Fruit fly (Drosophila melanogaster) whole organism, embryonic: ENCODE results near the gene CG6023.

Experiments used
- Aef1 ChIP-seq: fragments of 200-800 bp; sonication (Bioruptor generic); IDR thresholded peaks from 3 replicates; pipeline ENCODE4 v1.3.6; 2022; ENCODE audit warnings: missing biosample characterization, missing genetic modification characterization
- Atf3 ChIP-seq: fragments of 200-800 bp; sonication (Bioruptor generic); optimal IDR thresholded peaks from 3 replicates; lab custom pipeline; 2016; ENCODE audit warnings: missing biosample characterization, missing genetic modification characterization
- CG10267 ChIP-seq: fragments of 200-800 bp; sonication (Bioruptor generic); optimal IDR thresholded peaks from 2 replicates; lab custom pipeline; 2018; ENCODE audit warnings: missing biosample characterization, mild to moderate bottlenecking, missing genetic modification characterization, moderate library complexity
- CG10431 ChIP-seq: fragments of 200-800 bp; sonication (Bioruptor generic); optimal IDR thresholded peaks from 3 replicates; lab custom pipeline; 2018; ENCODE audit warnings: missing biosample characterization, mild to moderate bottlenecking, missing genetic modification characterization
- CG10543 ChIP-seq: fragments of 200-800 bp; sonication (Bioruptor generic); optimal IDR thresholded peaks from 3 replicates; lab custom pipeline; 2017; ENCODE audit warnings: missing biosample characterization, mild to moderate bottlenecking, missing genetic modification characterization, moderate library complexity
- CG11085 ChIP-seq: fragments of 200-800 bp; sonication (Bioruptor generic); IDR thresholded peaks from 2 replicates; pipeline ENCODE4 v1.3.6; 2022; ENCODE audit warnings: missing biosample characterization, missing genetic modification characterization
- CG11093 ChIP-seq: fragments of 200-800 bp; sonication (Bioruptor generic); IDR thresholded peaks from 3 replicates; pipeline ENCODE4 v1.3.6; 2022; ENCODE audit warnings: missing biosample characterization, missing genetic modification characterization
- CG11456 ChIP-seq: fragments of 200-800 bp; sonication (Bioruptor generic); IDR thresholded peaks from 3 replicates; pipeline ENCODE4 v1.3.6; 2022; ENCODE audit warnings: missing biosample characterization, missing genetic modification characterization
- CG12659 ChIP-seq: fragments of 200-800 bp; sonication (Bioruptor generic); optimal IDR thresholded peaks from 3 replicates; lab custom pipeline; 2017; ENCODE audit warnings: mild to moderate bottlenecking, missing biosample characterization, missing genetic modification reagents, missing genetic modification characterization
- CG12942 ChIP-seq: fragments of 200-800 bp; sonication (Bioruptor generic); optimal IDR thresholded peaks from 3 replicates; lab custom pipeline; 2016; ENCODE audit warnings: missing biosample characterization, missing genetic modification characterization
- CG14441 ChIP-seq: fragments of 200-800 bp; sonication (Bioruptor generic); IDR thresholded peaks from 2 replicates; pipeline ENCODE4 v1.3.6; 2022; ENCODE audit warnings: missing biosample characterization, missing genetic modification characterization
- CG14667 ChIP-seq: fragments of 200-800 bp; sonication (Bioruptor generic); IDR thresholded peaks from 2 replicates; pipeline ENCODE4 v1.3.6; 2022; ENCODE audit warnings: missing biosample characterization, missing genetic modification characterization
- CG14710 ChIP-seq: fragments of 200-800 bp; sonication (Bioruptor generic); optimal IDR thresholded peaks from 3 replicates; lab custom pipeline; 2019; ENCODE audit warnings: missing biosample characterization, mild to moderate bottlenecking, missing genetic modification characterization, moderate library complexity
- CG15011 ChIP-seq: fragments of 200-800 bp; sonication (Bioruptor generic); optimal IDR thresholded peaks from 3 replicates; lab custom pipeline; 2018; ENCODE audit warnings: missing biosample characterization, mild to moderate bottlenecking, missing genetic modification characterization
- CG15073 ChIP-seq: fragments of 200-800 bp; sonication (Bioruptor generic); optimal IDR thresholded peaks from 2 replicates; lab custom pipeline; 2016; ENCODE audit warnings: missing biosample characterization, missing genetic modification characterization
- CG16779 ChIP-seq: fragments of 200-800 bp; sonication (Bioruptor generic); IDR thresholded peaks from 2 replicates; pipeline ENCODE4 v1.3.6; 2022; ENCODE audit warnings: missing biosample characterization, missing genetic modification characterization
- CG17612 ChIP-seq: fragments of 200-800 bp; sonication (Bioruptor generic); IDR thresholded peaks from 2 replicates; pipeline ENCODE4 v1.3.6; 2022; ENCODE audit warnings: missing biosample characterization, missing genetic modification characterization
- CG18599 ChIP-seq: fragments of 200-800 bp; sonication (Bioruptor generic); optimal IDR thresholded peaks from 3 replicates; lab custom pipeline; 2017; ENCODE audit warnings: missing biosample characterization, missing genetic modification characterization, mild to moderate bottlenecking, moderate library complexity, missing genetic modification reagents
- CG2120 ChIP-seq: fragments of 200-800 bp; sonication (Bioruptor generic); optimal IDR thresholded peaks from 3 replicates; lab custom pipeline; 2016; ENCODE audit warnings: missing biosample characterization, missing genetic modification characterization
- CG31224 ChIP-seq: fragments of 200-800 bp; sonication (Bioruptor generic); IDR thresholded peaks from 2 replicates; pipeline ENCODE4 v1.3.6; 2022; ENCODE audit warnings: missing biosample characterization, missing genetic modification characterization
- CG4617 ChIP-seq: fragments of 200-800 bp; sonication (Bioruptor generic); optimal IDR thresholded peaks from 3 replicates; lab custom pipeline; 2016; ENCODE audit warnings: missing biosample characterization, missing genetic modification characterization, borderline replicate concordance
- CG5245 ChIP-seq: fragments of 200-800 bp; sonication (Bioruptor generic); optimal IDR thresholded peaks from 3 replicates; lab custom pipeline; 2016; ENCODE audit warnings: missing biosample characterization, missing genetic modification characterization
- CG5953 ChIP-seq: fragments of 200-800 bp; sonication (Bioruptor generic); IDR thresholded peaks from 2 replicates; pipeline ENCODE4 v1.3.6; 2022; ENCODE audit warnings: missing biosample characterization, missing genetic modification characterization
- CG7271 ChIP-seq: fragments of 200-800 bp; sonication (Bioruptor generic); optimal IDR thresholded peaks from 2 replicates; lab custom pipeline; 2018; ENCODE audit warnings: missing biosample characterization, mild to moderate bottlenecking, missing genetic modification characterization, moderate library complexity
- CG7357 ChIP-seq: fragments of 200-800 bp; sonication (Bioruptor generic); IDR thresholded peaks from 3 replicates; pipeline ENCODE4 v1.3.6; 2022; ENCODE audit warnings: missing biosample characterization, missing genetic modification characterization
- CG8359 ChIP-seq: fragments of 200-800 bp; sonication (Bioruptor generic); optimal IDR thresholded peaks from 2 replicates; lab custom pipeline; 2017; ENCODE audit warnings: missing biosample characterization, mild to moderate bottlenecking, missing genetic modification characterization, borderline replicate concordance
- D ChIP-seq, 2 experiments: fragments of 200-800 bp in 1 of 2; fragments of >200 bp in 1 of 2; sonication (Bioruptor generic) in 1 of 2; optimal IDR thresholded peaks; 2 replicates in 1 of 2; 3 replicates in 1 of 2; lab custom pipeline; 2017; ENCODE audit warnings: mild to moderate bottlenecking in 1 of 2, missing biosample characterization in 1 of 2, missing genetic modification characterization in 1 of 2, missing genetic modification reagents in 1 of 2
- D19B ChIP-seq: fragments of 200-800 bp; sonication (Bioruptor generic); optimal IDR thresholded peaks from 2 replicates; lab custom pipeline; 2017; ENCODE audit warnings: missing biosample characterization, mild to moderate bottlenecking, missing genetic modification characterization
- Doc3 ChIP-seq: fragments of 200-800 bp; sonication (Bioruptor generic); IDR thresholded peaks from 3 replicates; pipeline ENCODE4 v1.3.6; 2022; ENCODE audit warnings: missing biosample characterization, missing genetic modification characterization; ENCODE audit not compliant: partially characterized antibody
- HmgZ ChIP-seq: fragments of 200-800 bp; sonication (Bioruptor generic); optimal IDR thresholded peaks from 2 replicates; lab custom pipeline; 2018; ENCODE audit warnings: missing biosample characterization, mild to moderate bottlenecking, missing genetic modification characterization
- Hmr ChIP-seq: fragments of 200-800 bp; sonication (Bioruptor generic); optimal IDR thresholded peaks from 3 replicates; lab custom pipeline; 2017; ENCODE audit warnings: mild to moderate bottlenecking, missing biosample characterization, missing genetic modification reagents, missing genetic modification characterization
- Hmx ChIP-seq: fragments of 200-800 bp; sonication (Bioruptor generic); optimal IDR thresholded peaks from 2 replicates; lab custom pipeline; 2016; ENCODE audit warnings: missing biosample characterization, missing genetic modification characterization
- Jarid2 ChIP-seq: fragments of 200-800 bp; sonication (Bioruptor generic); optimal IDR thresholded peaks from 3 replicates; lab custom pipeline; 2017; ENCODE audit warnings: mild to moderate bottlenecking, missing biosample characterization, missing genetic modification reagents, missing genetic modification characterization
- NFAT ChIP-seq: fragments of 200-800 bp; sonication (Bioruptor generic); IDR thresholded peaks from 2 replicates; pipeline ENCODE4 v1.3.6; 2022; ENCODE audit warnings: missing biosample characterization, missing genetic modification characterization
- NK7.1 ChIP-seq: fragments of 200-800 bp; sonication (Bioruptor generic); optimal IDR thresholded peaks from 3 replicates; lab custom pipeline; 2016; ENCODE audit warnings: missing biosample characterization, missing genetic modification characterization
- NfI ChIP-seq: fragments of 200-800 bp; sonication (Bioruptor generic); optimal IDR thresholded peaks from 3 replicates; lab custom pipeline; 2018; ENCODE audit warnings: missing biosample characterization, mild to moderate bottlenecking, missing genetic modification characterization, moderate library complexity
- Oli ChIP-seq: fragments of 200-800 bp; sonication (Bioruptor generic); optimal IDR thresholded peaks from 2 replicates; lab custom pipeline; 2018; ENCODE audit warnings: missing biosample characterization, mild to moderate bottlenecking, missing genetic modification characterization, moderate library complexity
- Pdp1 ChIP-seq, 2 experiments: fragments of 200-800 bp; sonication (Bioruptor generic); optimal IDR thresholded peaks; 3 replicates each; lab custom pipeline; 2016; ENCODE audit warnings: missing biosample characterization in 2 of 2, missing genetic modification characterization in 2 of 2, mild to moderate bottlenecking in 1 of 2, moderate library complexity in 1 of 2
- Trl ChIP-seq, 3 experiments: fragments of >200 bp in 2 of 3; fragments of 200-800 bp in 1 of 3; sonication (Bioruptor generic) in 1 of 3; optimal IDR thresholded peaks; 2 replicates in 1 of 3; 3 replicates in 2 of 3; lab custom pipeline; 2016 to 2017; ENCODE audit warnings: missing biosample characterization in 1 of 3, missing genetic modification characterization in 1 of 3
- amos ChIP-seq: fragments of 200-800 bp; sonication (Bioruptor generic); IDR thresholded peaks from 2 replicates; pipeline ENCODE4 v1.3.6; 2022; ENCODE audit warnings: missing biosample characterization, missing genetic modification characterization; ENCODE audit not compliant: partially characterized antibody
- bigmax ChIP-seq: fragments of 200-800 bp; sonication (Bioruptor generic); optimal IDR thresholded peaks from 2 replicates; lab custom pipeline; 2018; ENCODE audit warnings: missing biosample characterization, mild to moderate bottlenecking, missing genetic modification characterization
- bowl ChIP-seq: fragments of 200-800 bp; sonication (Bioruptor generic); IDR thresholded peaks from 2 replicates; pipeline ENCODE4 v1.3.6; 2022; ENCODE audit warnings: missing biosample characterization, missing genetic modification characterization
- caup ChIP-seq: fragments of 200-800 bp; sonication (Bioruptor generic); optimal IDR thresholded peaks from 3 replicates; lab custom pipeline; 2017; ENCODE audit warnings: missing biosample characterization, mild to moderate bottlenecking, missing genetic modification characterization, moderate library complexity; ENCODE audit not compliant: severe bottlenecking
- chif ChIP-seq, 2 experiments: fragments of 200-800 bp; sonication (Bioruptor generic); optimal IDR thresholded peaks; 3 replicates each; lab custom pipeline; 2016; ENCODE audit warnings: missing biosample characterization in 2 of 2, missing genetic modification characterization in 2 of 2
- cwo ChIP-seq: fragments of 200-800 bp; sonication (Bioruptor generic); optimal IDR thresholded peaks from 3 replicates; lab custom pipeline; 2017; ENCODE audit warnings: missing biosample characterization, missing genetic modification characterization, mild to moderate bottlenecking, moderate library complexity, missing genetic modification reagents
- en ChIP-seq: fragments of 200-800 bp; sonication (Bioruptor generic); optimal IDR thresholded peaks from 2 replicates; lab custom pipeline; 2016; ENCODE audit warnings: missing biosample characterization, missing genetic modification characterization
- fd102C ChIP-seq: fragments of 200-800 bp; sonication (Bioruptor generic); optimal IDR thresholded peaks from 2 replicates; lab custom pipeline; 2018; ENCODE audit warnings: missing biosample characterization, mild to moderate bottlenecking, missing genetic modification characterization, moderate library complexity
- insv ChIP-seq, 2 experiments: fragments of 200-800 bp; sonication (Bioruptor generic); optimal IDR thresholded peaks; 3 replicates each; lab custom pipeline; 2016 to 2018; ENCODE audit warnings: missing biosample characterization in 2 of 2, missing genetic modification characterization in 2 of 2
- jing ChIP-seq: fragments of 200-800 bp; sonication (Bioruptor generic); optimal IDR thresholded peaks from 2 replicates; lab custom pipeline; 2018; ENCODE audit warnings: missing biosample characterization, mild to moderate bottlenecking, missing genetic modification characterization
- sim ChIP-seq: fragments of 200-800 bp; sonication (Bioruptor generic); IDR thresholded peaks from 2 replicates; pipeline ENCODE4 v1.3.6; 2022; ENCODE audit warnings: missing biosample characterization, missing genetic modification characterization

Gene CG6023

dm6 chrX:18321358-18321757 is 365 bp upstream of the CG6023 start (continued):
- peak; percentile 33 for TF ChIP-seq CG2120 (GFP tag; lab: Kevin White, UChicago)
- no peak for TF ChIP-seq CG10431 (GFP tag; lab: Kevin White, UChicago)
- no peak for TF ChIP-seq CG12942 (GFP tag; lab: Kevin White, UChicago)
- TF ChIP-seq NfI (GFP tag; lab: Kevin White, UChicago), result no peak
- TF ChIP-seq CG5245 (GFP tag; lab: Kevin White, UChicago), result no peak
- TF ChIP-seq Trl (optimal IDR thresholded peaks at IDR 0.05; lab: Kevin White, UChicago), result no peak
- TF ChIP-seq Trl (GFP tag; optimal IDR thresholded peaks at IDR 0.05; lab: Kevin White, UChicago), result no peak
- TF ChIP-seq CG4617, result no peak
- TF ChIP-seq Pdp1 (GFP tag; optimal IDR thresholded peaks at IDR 0.05; lab: Kevin White, UChicago), result peak in 1 of 2 experiments; percentile 78
- no peak for TF ChIP-seq Atf3 (GFP tag; lab: Kevin White, UChicago)
- TF ChIP-seq en (GFP tag; lab: Kevin White, UChicago), result no peak
- no peak for TF ChIP-seq Doc3 (GFP tag; lab: Robert Waterston, UW)
- TF ChIP-seq Hmr (GFP tag; lab: Kevin White, UChicago), result no peak
- no peak for TF ChIP-seq Aef1 (GFP tag; lab: Robert Waterston, UW)
- TF ChIP-seq CG31224, result no peak
- TF ChIP-seq CG10267 (tag; lab: Kevin White, UChicago), result no peak
- no peak for TF ChIP-seq insv (GFP tag; optimal IDR thresholded peaks at IDR 0.05; lab: Kevin White, UChicago)
- no peak for TF ChIP-seq jing (GFP tag; lab: Kevin White, UChicago)
- no peak for TF ChIP-seq chif (GFP tag; optimal IDR thresholded peaks at IDR 0.05; lab: Kevin White, UChicago)
- TF ChIP-seq CG11085, result 0 out of 2 replicates have a peak, but pooled peaks have one; percentile 9
- TF ChIP-seq CG8359 (GFP tag; lab: Kevin White, UChicago), result no peak
- TF ChIP-seq bigmax, result no peak
- no peak for TF ChIP-seq Oli (tag; lab: Kevin White, UChicago)
- no peak for TF ChIP-seq CG18599 (GFP tag; lab: Kevin White, UChicago)
- TF ChIP-seq caup, result no peak
- no peak for TF ChIP-seq CG14667 (GFP tag; lab: Robert Waterston, UW)
- no peak for TF ChIP-seq CG14441 (GFP tag; lab: Robert Waterston, UW)
- TF ChIP-seq CG12659, result no peak
- no peak for TF ChIP-seq D19B
- no peak for TF ChIP-seq NK7.1 (GFP tag; lab: Kevin White, UChicago)
- TF ChIP-seq CG10543 (GFP tag; lab: Kevin White, UChicago), result no peak
- TF ChIP-seq cwo (GFP tag; lab: Kevin White, UChicago), result no peak
- TF ChIP-seq bowl (GFP tag; lab: Robert Waterston, UW), result no peak
- no peak for TF ChIP-seq CG15011 (GFP tag; lab: Kevin White, UChicago)
- no peak for TF ChIP-seq CG17612 (GFP tag; lab: Robert Waterston, UW)
- TF ChIP-seq HmgZ, result peak; percentile 11
- TF ChIP-seq Jarid2, result peak; percentile 2
- TF ChIP-seq amos, result no peak
- no peak for TF ChIP-seq CG11093 (GFP tag; lab: Robert Waterston, UW)
- no peak for TF ChIP-seq sim (GFP tag; lab: Robert Waterston, UW)
- TF ChIP-seq NFAT (GFP tag; lab: Robert Waterston, UW), result no peak; the same call in 1 of the 2 replicates
- no peak for TF ChIP-seq CG11456 (GFP tag; lab: Robert Waterston, UW)
- no peak for TF ChIP-seq CG7357 (GFP tag; lab: Robert Waterston, UW)
- TF ChIP-seq D (optimal IDR thresholded peaks at IDR 0.05; lab: Kevin White, UChicago), result no peak
- no peak for TF ChIP-seq D (GFP tag; optimal IDR thresholded peaks at IDR 0.05; lab: Kevin White, UChicago)
- TF ChIP-seq CG16779 (GFP tag; lab: Robert Waterston, UW), result no peak
- no peak for TF ChIP-seq CG7271
- no peak for TF ChIP-seq fd102C (GFP tag; lab: Kevin White, UChicago)
- no peak for TF ChIP-seq Hmx
- peak; percentile 99 for TF ChIP-seq CG15073
- no peak for TF ChIP-seq CG5953 (GFP tag; lab: Robert Waterston, UW)
- TF ChIP-seq CG14710 (tag; lab: Kevin White, UChicago), result no peak
